Fruit fly (Drosophila melanogaster) whole organism, pupa: ENCODE measurements around the gene Datp.

Source experiments
- CG10348 ChIP-seq: fragments of 200-800 bp; sonication (Bioruptor generic); IDR thresholded peaks from 2 replicates; pipeline ENCODE4 v1.3.6; 2022; ENCODE audit warnings: missing biosample characterization, missing genetic modification characterization
- CG14655 ChIP-seq: fragments of 200-800 bp; sonication (Bioruptor generic); optimal IDR thresholded peaks from 3 replicates; lab custom pipeline; 2017; ENCODE audit warnings: mild to moderate bottlenecking, missing biosample characterization, missing genetic modification reagents, missing genetic modification characterization
- CG15710 ChIP-seq: fragments of 200-800 bp; sonication (Bioruptor generic); optimal IDR thresholded peaks from 2 replicates; lab custom pipeline; 2018; ENCODE audit warnings: missing biosample characterization, mild to moderate bottlenecking, missing genetic modification characterization, moderate library complexity
- CG34367 ChIP-seq: fragments of 200-800 bp; sonication (Bioruptor generic); optimal IDR thresholded peaks from 2 replicates; lab custom pipeline; 2018; ENCODE audit warnings: missing biosample characterization, mild to moderate bottlenecking, missing genetic modification characterization
- CG8301 ChIP-seq: fragments of 200-800 bp; sonication (Bioruptor generic); optimal IDR thresholded peaks from 2 replicates; lab custom pipeline; 2018; ENCODE audit warnings: missing biosample characterization, mild to moderate bottlenecking, missing genetic modification characterization
- CG9948 ChIP-seq: fragments of 200-800 bp; sonication (Bioruptor generic); optimal IDR thresholded peaks from 2 replicates; lab custom pipeline; 2018; ENCODE audit warnings: missing biosample characterization, mild to moderate bottlenecking, missing genetic modification characterization, moderate library complexity
- EcR ChIP-seq: fragments of 200-800 bp; sonication (Bioruptor generic); optimal IDR thresholded peaks from 3 replicates; lab custom pipeline; 2019; ENCODE audit warnings: missing biosample characterization, missing genetic modification characterization, mild to moderate bottlenecking, moderate library complexity, missing genetic modification reagents
- Pif1B ChIP-seq: fragments of 200-800 bp; sonication (Bioruptor generic); optimal IDR thresholded peaks from 3 replicates; lab custom pipeline; 2016; ENCODE audit warnings: missing biosample characterization, missing genetic modification characterization
- Snoo ChIP-seq: fragments of 200-800 bp; sonication (Bioruptor generic); optimal IDR thresholded peaks from 3 replicates; lab custom pipeline; 2017; ENCODE audit warnings: missing biosample characterization, mild to moderate bottlenecking, missing genetic modification characterization, inconsistent platforms
- fd96Ca ChIP-seq: fragments of 200-800 bp; sonication (Bioruptor generic); IDR thresholded peaks from 3 replicates; pipeline ENCODE4 v1.3.6; 2022; ENCODE audit warnings: missing biosample characterization, missing genetic modification characterization
- rn ChIP-seq: fragments of 200-800 bp; sonication (Bioruptor generic); IDR thresholded peaks from 2 replicates; pipeline ENCODE4 v1.3.6; 2022; ENCODE audit warnings: missing biosample characterization, missing genetic modification characterization

dm6 chr2L:9937908-9938307 is 682 bp downstream of the Datp start, which contains the start of gene Arglu1:
- TF ChIP-seq rn (GFP tag; lab: Robert Waterston, UW) (no peak), CG15710 (tag; lab: Kevin White, UChicago) (no peak), EcR (GFP tag; lab: Kevin White, UChicago) (no peak), CG8301 (tag; lab: Kevin White, UChicago) (no peak), fd96Ca (peak; percentile 46; the same call in 1 of the 3 replicates), Pif1B (GFP tag; lab: Kevin White, UChicago) (no peak), Snoo (no peak), CG10348 (no peak), CG14655 (GFP tag; lab: Kevin White, UChicago) (no peak), CG34367 (tag; lab: Kevin White, UChicago) (no peak), CG9948 (no peak)
